Fruit fly (Drosophila melanogaster): ENCODE measurements around the gene Zaf1.

dm6 chr3R:11623025-11623424 lies 2.4 kb downstream of the Zaf1 start, which contains the start of gene CG14711:
- no peak for TF ChIP-seq CG8478 (optimal IDR thresholded peaks at IDR 0.05)
- TF ChIP-seq CTCF (optimal IDR thresholded peaks at IDR 0.05) = no peak

Measured in S2 (cell line).